Fruit fly (Drosophila melanogaster) whole organism, embryonic: ENCODE measurements around the gene Tsp29Fb.

Source experiments
- Awh ChIP-seq: fragments of 200-800 bp; sonication (Bioruptor generic); IDR thresholded peaks from 2 replicates; pipeline ENCODE4, ENCODE4 v1.3.6; 2022; ENCODE audit warnings: missing biosample characterization, missing genetic modification characterization
- Blimp-1 ChIP-seq: fragments of 200-800 bp; sonication (Bioruptor generic); optimal IDR thresholded peaks from 3 replicates; lab custom pipeline; 2018; ENCODE audit warnings: missing biosample characterization, missing genetic modification characterization, mild to moderate bottlenecking, moderate library complexity, missing genetic modification reagents
- CG10209 ChIP-seq: fragments of 200-800 bp; sonication (Bioruptor generic); optimal IDR thresholded peaks from 3 replicates; lab custom pipeline; 2017; ENCODE audit warnings: missing biosample characterization, mild to moderate bottlenecking, missing genetic modification characterization, missing genetic modification reagents
- CG1024 ChIP-seq: fragments of 200-800 bp; sonication (Bioruptor generic); IDR thresholded peaks from 2 replicates; pipeline ENCODE4 v1.3.6; 2022; ENCODE audit warnings: missing biosample characterization, missing genetic modification characterization
- CG10979 ChIP-seq: fragments of 200-800 bp; sonication (Bioruptor generic); optimal IDR thresholded peaks from 2 replicates; lab custom pipeline; 2018; ENCODE audit warnings: missing biosample characterization, mild to moderate bottlenecking, missing genetic modification characterization, moderate library complexity
- CG11456 ChIP-seq: fragments of 200-800 bp; sonication (Bioruptor generic); IDR thresholded peaks from 3 replicates; pipeline ENCODE4 v1.3.6; 2022; ENCODE audit warnings: missing biosample characterization, missing genetic modification characterization
- CG12769 ChIP-seq: fragments of 200-800 bp; sonication (Bioruptor generic); optimal IDR thresholded peaks from 2 replicates; lab custom pipeline; 2019; ENCODE audit warnings: missing biosample characterization, mild to moderate bottlenecking, missing genetic modification characterization, moderate library complexity
- CG13296 ChIP-seq: fragments of 200-800 bp; sonication (Bioruptor generic); optimal IDR thresholded peaks from 3 replicates; lab custom pipeline; 2018; ENCODE audit warnings: missing biosample characterization, mild to moderate bottlenecking, missing genetic modification characterization
- CG2120 ChIP-seq: fragments of 200-800 bp; sonication (Bioruptor generic); optimal IDR thresholded peaks from 3 replicates; lab custom pipeline; 2016; ENCODE audit warnings: missing biosample characterization, missing genetic modification characterization
- CG4730 ChIP-seq: fragments of 200-800 bp; sonication (Bioruptor generic); IDR thresholded peaks from 2 replicates; pipeline ENCODE4 v1.3.6; 2022; ENCODE audit warnings: missing biosample characterization, missing genetic modification characterization
- CG7556 ChIP-seq: fragments of 200-800 bp; sonication (Bioruptor generic); optimal IDR thresholded peaks from 2 replicates; lab custom pipeline; 2017; ENCODE audit warnings: missing biosample characterization, mild to moderate bottlenecking, missing genetic modification characterization
- CG7963 ChIP-seq: fragments of 200-800 bp; sonication (Bioruptor generic); IDR thresholded peaks from 3 replicates; pipeline ENCODE4 v1.3.6; 2022; ENCODE audit warnings: missing biosample characterization, missing genetic modification characterization; ENCODE audit not compliant: partially characterized antibody
- Chrac-16 ChIP-seq: fragments of 200-800 bp; sonication (Bioruptor generic); optimal IDR thresholded peaks from 3 replicates; lab custom pipeline; 2016; ENCODE audit warnings: missing biosample characterization, missing genetic modification characterization
- CoRest ChIP-seq: fragments of 200-800 bp; sonication (Bioruptor generic); optimal IDR thresholded peaks from 3 replicates; lab custom pipeline; 2018; ENCODE audit warnings: missing biosample characterization, mild to moderate bottlenecking, missing genetic modification characterization, moderate library complexity
- D ChIP-seq, 2 experiments: fragments of 200-800 bp in 1 of 2; fragments of >200 bp in 1 of 2; sonication (Bioruptor generic) in 1 of 2; optimal IDR thresholded peaks; 2 replicates in 1 of 2; 3 replicates in 1 of 2; lab custom pipeline; 2017; ENCODE audit warnings: mild to moderate bottlenecking in 1 of 2, missing biosample characterization in 1 of 2, missing genetic modification characterization in 1 of 2, missing genetic modification reagents in 1 of 2
- Drgx ChIP-seq: fragments of 200-800 bp; sonication (Bioruptor generic); IDR thresholded peaks from 2 replicates; pipeline ENCODE4 v1.3.6; 2022; ENCODE audit warnings: missing biosample characterization, missing genetic modification characterization
- Hr3 ChIP-seq: fragments of 200-800 bp; sonication (Bioruptor generic); optimal IDR thresholded peaks from 3 replicates; lab custom pipeline; 2016; ENCODE audit warnings: missing biosample characterization, missing genetic modification characterization
- Lpt ChIP-seq: fragments of >200 bp; optimal IDR thresholded peaks from 2 replicates; lab custom pipeline; 2018; ENCODE audit warnings: missing biosample characterization, missing genetic modification characterization
- NK7.1 ChIP-seq: fragments of 200-800 bp; sonication (Bioruptor generic); optimal IDR thresholded peaks from 3 replicates; lab custom pipeline; 2016; ENCODE audit warnings: missing biosample characterization, missing genetic modification characterization
- Xrp1 ChIP-seq: fragments of 200-800 bp; sonication (Bioruptor generic); IDR thresholded peaks from 2 replicates; pipeline ENCODE4 v1.3.6; 2022; ENCODE audit warnings: missing biosample characterization, missing genetic modification characterization
- abd-A ChIP-seq: fragments of 200-800 bp; sonication (Bioruptor generic); optimal IDR thresholded peaks from 3 replicates; lab custom pipeline; 2019; ENCODE audit warnings: missing biosample characterization, mild to moderate bottlenecking, missing genetic modification characterization, moderate library complexity
- bab2 ChIP-seq: fragments of 200-800 bp; sonication (Bioruptor generic); optimal IDR thresholded peaks from 2 replicates; lab custom pipeline; 2016; ENCODE audit warnings: missing biosample characterization, missing genetic modification characterization
- bsh ChIP-seq, 2 experiments: fragments of 200-800 bp; sonication (Bioruptor generic); optimal IDR thresholded peaks; 2 replicates each; lab custom pipeline; 2017 to 2018; ENCODE audit warnings: mild to moderate bottlenecking in 2 of 2, missing biosample characterization in 2 of 2, missing genetic modification characterization in 2 of 2, moderate library complexity in 1 of 2
- ci ChIP-seq: fragments of 200-800 bp; sonication (Bioruptor generic); IDR thresholded peaks from 3 replicates; pipeline ENCODE4 v1.3.6; 2022; ENCODE audit warnings: missing biosample characterization, missing genetic modification characterization
- crol ChIP-seq: fragments of 200-800 bp; sonication (Bioruptor generic); IDR thresholded peaks from 2 replicates; pipeline ENCODE4 v1.3.6; 2022; ENCODE audit warnings: missing biosample characterization, missing genetic modification characterization
- dm ChIP-seq: fragments of 200-800 bp; sonication (Bioruptor generic); optimal IDR thresholded peaks from 3 replicates; lab custom pipeline; 2016; ENCODE audit warnings: missing biosample characterization, missing genetic modification characterization
- fd102C ChIP-seq: fragments of 200-800 bp; sonication (Bioruptor generic); optimal IDR thresholded peaks from 2 replicates; lab custom pipeline; 2018; ENCODE audit warnings: missing biosample characterization, mild to moderate bottlenecking, missing genetic modification characterization, moderate library complexity
- grn ChIP-seq: fragments of 200-800 bp; sonication (Bioruptor generic); optimal IDR thresholded peaks from 3 replicates; lab custom pipeline; 2017; ENCODE audit warnings: missing biosample characterization, missing genetic modification characterization
- hkb ChIP-seq, 2 experiments: fragments of 200-800 bp in 1 of 2; fragments of >200 bp in 1 of 2; sonication (Bioruptor generic) in 1 of 2; IDR thresholded peaks in 1 of 2; optimal IDR thresholded peaks in 1 of 2; 2 replicates each; pipeline versions ENCODE4 v1.3.6 to Lab custom; 2017 to 2022; ENCODE audit warnings: missing biosample characterization in 1 of 2, missing genetic modification characterization in 1 of 2
- kni ChIP-seq: fragments of 200-800 bp; sonication (Bioruptor generic); optimal IDR thresholded peaks from 3 replicates; lab custom pipeline; 2017; ENCODE audit warnings: mild to moderate bottlenecking, missing biosample characterization, missing genetic modification reagents, missing genetic modification characterization
- lbe ChIP-seq: fragments of 200-800 bp; sonication (Bioruptor generic); optimal IDR thresholded peaks from 2 replicates; lab custom pipeline; 2016; ENCODE audit warnings: missing biosample characterization, mild to moderate bottlenecking, missing genetic modification characterization
- lmd ChIP-seq: fragments of 200-800 bp; sonication (Bioruptor generic); IDR thresholded peaks from 2 replicates; pipeline ENCODE4 v1.3.6; 2022; ENCODE audit warnings: missing biosample characterization, missing genetic modification characterization
- nom ChIP-seq: fragments of 200-800 bp; sonication (Bioruptor generic); optimal IDR thresholded peaks from 2 replicates; lab custom pipeline; 2017; ENCODE audit warnings: missing biosample characterization, missing genetic modification characterization, mild to moderate bottlenecking, moderate library complexity, missing genetic modification reagents
- salm ChIP-seq: fragments of 200-800 bp; sonication (Bioruptor generic); optimal IDR thresholded peaks from 2 replicates; lab custom pipeline; 2018; ENCODE audit warnings: missing biosample characterization, mild to moderate bottlenecking, missing genetic modification characterization
- sens ChIP-seq: fragments of 200-800 bp; sonication (Bioruptor generic); peaks from one replicate; lab custom pipeline; 2016; ENCODE audit warnings: missing biosample characterization, missing genetic modification characterization
- tin ChIP-seq: fragments of 200-800 bp; sonication (Bioruptor generic); optimal IDR thresholded peaks from 3 replicates; lab custom pipeline; 2016; ENCODE audit warnings: missing biosample characterization, missing genetic modification characterization
- unpg ChIP-seq: fragments of 200-800 bp; sonication (Bioruptor generic); optimal IDR thresholded peaks from 3 replicates; lab custom pipeline; 2018; ENCODE audit warnings: missing biosample characterization, mild to moderate bottlenecking, missing genetic modification characterization, moderate library complexity
- vvl ChIP-seq: fragments of 200-800 bp; sonication (Bioruptor generic); IDR thresholded peaks from 2 replicates; pipeline ENCODE4 v1.3.6; 2022; ENCODE audit warnings: missing biosample characterization, missing genetic modification characterization
- yki ChIP-seq: fragments of >200 bp; optimal IDR thresholded peaks from 3 replicates; lab custom pipeline; 2018

Gene Tsp29Fb

dm6 chr2L:8898714-8899652 lies 38.2 kb upstream of the Tsp29Fb start, which contains the start of gene CG34398 (continued):
- TF ChIP-seq bab2 (GFP tag; lab: Kevin White, UChicago) (no peak), grn (GFP tag; lab: Kevin White, UChicago) (no peak)

DNA sequence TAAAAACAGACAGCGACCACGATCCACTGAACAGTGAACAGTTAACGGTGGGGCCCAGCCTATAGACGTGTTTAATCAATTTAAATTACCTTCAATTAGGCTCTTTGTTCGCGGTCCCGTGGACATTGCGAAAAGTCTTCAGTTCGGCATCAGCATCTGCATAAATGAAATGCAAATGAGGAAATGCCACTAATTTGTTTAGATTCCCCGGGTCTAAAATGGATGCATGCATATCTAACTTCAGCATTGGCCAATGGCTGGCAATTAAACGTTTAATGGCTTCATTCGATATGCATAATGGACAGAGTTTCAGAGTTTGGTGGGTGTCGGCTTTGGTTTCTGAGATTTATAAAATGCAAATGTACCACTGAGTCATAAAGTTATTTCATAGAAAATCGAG lies 35.3 kb upstream of the Tsp29Fb start:
- TF ChIP-seq CG11456 (GFP tag; lab: Robert Waterston, UW) (no peak), CG7556 (GFP tag; lab: Kevin White, UChicago) (no peak), abd-A (tag; lab: Kevin White, UChicago) (peak; percentile 3), CoRest (tag; lab: Kevin White, UChicago) (no peak), kni (GFP tag; lab: Kevin White, UChicago) (no peak), CG2120 (GFP tag; lab: Kevin White, UChicago) (no peak), vvl (GFP tag; lab: Robert Waterston, UW) (peak; percentile 71; the same call in 1 of the 2 replicates), tin (no peak), Awh (GFP tag; lab: Robert Waterston, UW) (peak; percentile 69), lbe (no peak)

- no peak for TF ChIP-seq dm (GFP tag; lab: Kevin White, UChicago)
- peak; percentile 13 for TF ChIP-seq sens (GFP tag; lab: Kevin White, UChicago)
Measured at dm6 chr2L:8906279-8906678, 30.9 kb upstream of the Tsp29Fb start.

dm6 chr2L:8915709-8916108 lies 21.5 kb upstream of the Tsp29Fb start:
- no peak for TF ChIP-seq CG1024 (GFP tag; lab: Robert Waterston, UW)
- no peak for TF ChIP-seq CG10209 (GFP tag; lab: Kevin White, UChicago)
- TF ChIP-seq crol (GFP tag; lab: Robert Waterston, UW) = peak; percentile 54; the same call in 1 of the 2 replicates
- TF ChIP-seq CG12769 (tag; lab: Kevin White, UChicago) = peak; percentile 4
- TF ChIP-seq, all 482 proteins: peak for 2

dm6 chr2L:8919638-8920037 lies 17.6 kb upstream of the Tsp29Fb start:
- TF ChIP-seq sens (GFP tag; lab: Kevin White, UChicago) (peak; percentile 21), Drgx (GFP tag; lab: Robert Waterston, UW) (peak; percentile 44; the same call in 1 of the 2 replicates), CG4730 (GFP tag; lab: Robert Waterston, UW) (no peak), CG13296 (no peak), nom (peak; percentile 7), salm (no peak), bsh (GFP tag; optimal IDR thresholded peaks at IDR 0.05; lab: Kevin White, UChicago) (peak in 1 of 2 experiments; percentile 29)

dm6 chr2L:8920294-8920693 lies 16.9 kb upstream of the Tsp29Fb start:
- TF ChIP-seq ci (GFP tag; lab: Robert Waterston, UW) (0 out of 3 replicates have a peak, but pooled peaks have one; percentile 24), CG10979 (tag; lab: Kevin White, UChicago) (peak; percentile 38), bsh (GFP tag; optimal IDR thresholded peaks at IDR 0.05; lab: Kevin White, UChicago) (peak; percentile 32 to 53), unpg (peak; percentile 45), CG10209 (GFP tag; lab: Kevin White, UChicago) (no peak), NK7.1 (GFP tag; lab: Kevin White, UChicago) (no peak), CG7963 (GFP tag; lab: Robert Waterston, UW) (no peak), D (optimal IDR thresholded peaks at IDR 0.05; lab: Kevin White, UChicago) (no peak), D (GFP tag; optimal IDR thresholded peaks at IDR 0.05; lab: Kevin White, UChicago) (no peak), Hr3 (GFP tag; lab: Kevin White, UChicago) (peak; percentile 4), lmd (no peak), Chrac-16 (GFP tag; lab: Kevin White, UChicago) (no peak), yki (lab: Kevin White, UChicago) (no peak), Xrp1 (GFP tag; lab: Robert Waterston, UW) (peak; percentile 50; the same call in 1 of the 2 replicates), CG4730 (GFP tag; lab: Robert Waterston, UW) (no peak), fd102C (GFP tag; lab: Kevin White, UChicago) (no peak), Blimp-1 (GFP tag; lab: Kevin White, UChicago) (peak; percentile 52), hkb (optimal IDR thresholded peaks at IDR 0.05; lab: Kevin White, UChicago) (no peak), hkb (GFP tag; IDR thresholded peaks at IDR 0.05; lab: Robert Waterston, UW) (no peak), Lpt (GFP tag; lab: Kevin White, UChicago) (no peak)
